Fruit fly (Drosophila melanogaster): ENCODE data around the gene CG3505.

DNA sequence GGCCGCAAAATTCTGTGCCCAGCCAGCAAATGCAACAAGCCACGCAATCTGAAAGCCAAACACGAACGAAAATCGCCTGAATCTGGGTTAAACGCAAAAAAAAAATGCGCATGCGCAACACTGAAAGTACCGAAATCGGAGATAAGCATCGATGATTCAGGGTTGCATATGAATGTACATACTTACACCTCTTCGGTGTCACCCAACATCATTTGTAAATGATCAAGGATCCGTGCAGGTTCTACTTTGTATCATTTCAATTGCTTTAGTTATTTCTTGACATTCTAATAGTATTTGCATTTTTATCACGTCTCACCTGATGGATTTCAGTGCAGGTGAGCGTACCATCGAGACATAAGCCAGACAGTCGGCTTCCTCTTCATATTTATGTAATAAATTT lies 19.8 kb downstream of the CG3505 start:
- TF ChIP-seq sv (GFP tag; optimal IDR thresholded peaks at IDR 0.05) = no peak
- TF ChIP-seq jim (GFP tag; optimal IDR thresholded peaks at IDR 0.05) = no peak
- no peak for TF ChIP-seq lola (GFP tag; optimal IDR thresholded peaks at IDR 0.05)

Data from whole organism, wandering third instar larva.